Worm (Caenorhabditis elegans) whole organism, L1 larva: ENCODE data around the gene amdh-1.
A peak's percentile ranks its signal among the peaks of the same experiment; 100 is the strongest.

Experiments used
- C16A3.4 ChIP-seq: fragments of 150-350 bp; optimal IDR thresholded peaks from 2 replicates; lab custom pipeline; 2014; ENCODE audit warnings: missing biosample characterization, missing genetic modification characterization
- F16B12.6 ChIP-seq: fragments of 150-350 bp; optimal IDR thresholded peaks from 2 replicates; lab custom pipeline; 2014; ENCODE audit warnings: missing biosample characterization, missing genetic modification characterization
- aly-2 ChIP-seq: fragments of 150-350 bp; optimal IDR thresholded peaks from 2 replicates; lab custom pipeline; 2014; ENCODE audit warnings: missing biosample characterization, missing genetic modification characterization
- blmp-1 ChIP-seq: fragments of 150-350 bp; optimal IDR thresholded peaks from 2 replicates; lab custom pipeline; 2014; ENCODE audit warnings: missing biosample characterization, missing genetic modification characterization
- ceh-63 ChIP-seq: fragments of 200-800 bp; sonication (Bioruptor generic); optimal IDR thresholded peaks from 2 replicates; lab custom pipeline; 2018; ENCODE audit warnings: mild to moderate bottlenecking, missing genetic modification characterization, missing compliant biosample characterization
- dpl-1 ChIP-seq, 3 experiments: fragments of 150-350 bp in 2 of 3; sonication (generic microtip) in 1 of 3; optimal IDR thresholded peaks; 2 replicates each; lab custom pipeline; 2014 to 2017; ENCODE audit warnings: missing biosample characterization in 3 of 3, missing genetic modification characterization in 3 of 3, missing genetic modification reagents in 3 of 3
- efl-1 ChIP-seq, 4 experiments: fragments of 150-350 bp; optimal IDR thresholded peaks in 3 of 4; peaks in 1 of 4; 1 replicate in 1 of 4; 2 replicates in 3 of 4; lab custom pipeline; 2014; ENCODE audit warnings: missing biosample characterization in 2 of 4, missing genetic modification characterization in 2 of 4, missing genetic modification reagents in 2 of 4
- efl-3 ChIP-seq: fragments of 200-800 bp; sonication (Bioruptor generic); optimal IDR thresholded peaks from 2 replicates; lab custom pipeline; 2018; ENCODE audit warnings: mild to moderate bottlenecking, missing genetic modification characterization, missing compliant biosample characterization
- elt-2 ChIP-seq: sonication (generic microtip); optimal IDR thresholded peaks from 2 replicates; lab custom pipeline; 2016; ENCODE audit warnings: missing genetic modification characterization, mild to moderate bottlenecking, inconsistent platforms, missing compliant biosample characterization, missing genetic modification reagents
- elt-3 ChIP-seq, 6 experiments: fragments of 150-350 bp in 1 of 6; sonication (generic microtip); optimal IDR thresholded peaks; 2 replicates each; lab custom pipeline; 2017 to 2018; ENCODE audit warnings: missing biosample characterization in 6 of 6, missing genetic modification characterization in 6 of 6, inconsistent platforms in 1 of 6
- fkh-10 ChIP-seq: sonication (generic microtip); optimal IDR thresholded peaks from 2 replicates; lab custom pipeline; 2017; ENCODE audit warnings: missing biosample characterization, missing genetic modification reagents, missing genetic modification characterization
- fos-1 ChIP-seq: fragments of 150-350 bp; optimal IDR thresholded peaks from 2 replicates; lab custom pipeline; 2014; ENCODE audit warnings: missing biosample characterization, missing genetic modification characterization
- jun-1 ChIP-seq: fragments of 150-350 bp; optimal IDR thresholded peaks from 2 replicates; lab custom pipeline; 2014; ENCODE audit warnings: missing biosample characterization, missing genetic modification reagents, missing genetic modification characterization
- lin-13 ChIP-seq: fragments of 150-350 bp; optimal IDR thresholded peaks from 2 replicates; lab custom pipeline; 2014; ENCODE audit warnings: missing biosample characterization, missing genetic modification reagents, missing genetic modification characterization
- lin-14 ChIP-seq: fragments of 200-800 bp; sonication (Bioruptor generic); optimal IDR thresholded peaks from 2 replicates; lab custom pipeline; 2018; ENCODE audit warnings: mild to moderate bottlenecking, missing genetic modification characterization, moderate library complexity, missing compliant biosample characterization
- lin-35 ChIP-seq, 2 experiments: fragments of 150-350 bp; optimal IDR thresholded peaks; 2 replicates each; lab custom pipeline; 2014; ENCODE audit warnings: missing biosample characterization in 2 of 2, missing genetic modification characterization in 2 of 2, missing genetic modification reagents in 2 of 2
- lin-39 ChIP-seq: fragments of 150-350 bp; optimal IDR thresholded peaks from 2 replicates; lab custom pipeline; 2014; ENCODE audit warnings: missing biosample characterization, missing genetic modification reagents, missing genetic modification characterization
- lsy-2 ChIP-seq, 2 experiments: fragments of 150-350 bp; optimal IDR thresholded peaks; 2 replicates each; lab custom pipeline; 2014; ENCODE audit warnings: missing biosample characterization in 2 of 2, missing genetic modification characterization in 2 of 2
- mep-1 ChIP-seq: fragments of 150-350 bp; optimal IDR thresholded peaks from 2 replicates; lab custom pipeline; 2014; ENCODE audit warnings: missing biosample characterization, missing genetic modification characterization
- nhr-19 ChIP-seq: fragments of 200-800 bp; sonication (Bioruptor generic); conservative IDR thresholded peaks from 2 replicates; pipeline ENCODE4 v1.3.6; 2022; ENCODE audit warnings: missing genetic modification characterization, missing compliant biosample characterization
- nhr-20 ChIP-seq: sonication (generic microtip); optimal IDR thresholded peaks from 2 replicates; lab custom pipeline; 2016; ENCODE audit warnings: mild to moderate bottlenecking, missing genetic modification characterization, missing compliant biosample characterization
- nhr-237 ChIP-seq: fragments of 150-350 bp; optimal IDR thresholded peaks from 2 replicates; lab custom pipeline; 2014; ENCODE audit warnings: missing biosample characterization, missing genetic modification characterization
- nhr-28 ChIP-seq: fragments of 150-350 bp; optimal IDR thresholded peaks from 2 replicates; lab custom pipeline; 2014; ENCODE audit warnings: missing biosample characterization, missing genetic modification characterization
- nhr-47 ChIP-seq: sonication (generic microtip); optimal IDR thresholded peaks from 2 replicates; lab custom pipeline; 2016; ENCODE audit warnings: mild to moderate bottlenecking, missing genetic modification characterization, moderate library complexity, missing compliant biosample characterization
- nhr-71 ChIP-seq: sonication (generic microtip); optimal IDR thresholded peaks from 2 replicates; lab custom pipeline; 2016; ENCODE audit warnings: mild to moderate bottlenecking, missing genetic modification characterization, moderate library complexity, missing compliant biosample characterization
- nhr-84 ChIP-seq: sonication (generic microtip); optimal IDR thresholded peaks from 2 replicates; lab custom pipeline; 2017; ENCODE audit warnings: missing biosample characterization, missing genetic modification characterization
- pax-3 ChIP-seq: fragments of 200-800 bp; sonication (Bioruptor generic); optimal IDR thresholded peaks from 2 replicates; lab custom pipeline; 2018; ENCODE audit warnings: mild to moderate bottlenecking, missing genetic modification characterization, moderate library complexity, missing compliant biosample characterization
- pqm-1 ChIP-seq: sonication (generic microtip); optimal IDR thresholded peaks from 3 replicates; lab custom pipeline; 2017; ENCODE audit warnings: missing biosample characterization, missing genetic modification characterization
- rnt-1 ChIP-seq: sonication (generic microtip); optimal IDR thresholded peaks from 2 replicates; lab custom pipeline; 2016; ENCODE audit warnings: mild to moderate bottlenecking, missing genetic modification characterization, moderate library complexity, missing compliant biosample characterization
- snu-23 ChIP-seq: sonication (generic microtip); optimal IDR thresholded peaks from 2 replicates; lab custom pipeline; 2016; ENCODE audit warnings: missing genetic modification characterization, missing compliant biosample characterization
- sox-4 ChIP-seq: sonication (generic microtip); optimal IDR thresholded peaks from 2 replicates; lab custom pipeline; 2016; ENCODE audit warnings: missing genetic modification characterization, missing compliant biosample characterization
- tlp-1 ChIP-seq: fragments of 150-350 bp; optimal IDR thresholded peaks from 2 replicates; lab custom pipeline; 2014; ENCODE audit warnings: missing biosample characterization, missing genetic modification characterization
- unc-30 ChIP-seq: sonication (generic microtip); optimal IDR thresholded peaks from 2 replicates; lab custom pipeline; 2017; ENCODE audit warnings: missing biosample characterization, missing genetic modification characterization
- unc-62 ChIP-seq: fragments of 150-350 bp; optimal IDR thresholded peaks from 2 replicates; lab custom pipeline; 2014; ENCODE audit warnings: missing biosample characterization, missing genetic modification reagents, missing genetic modification characterization
- xbp-1 ChIP-seq: sonication (generic microtip); optimal IDR thresholded peaks from 2 replicates; lab custom pipeline; 2016; ENCODE audit warnings: missing genetic modification characterization, missing compliant biosample characterization
- zip-4 ChIP-seq: fragments of 200-800 bp; sonication (Bioruptor generic); optimal IDR thresholded peaks from 2 replicates; lab custom pipeline; 2018; ENCODE audit warnings: mild to moderate bottlenecking, missing genetic modification characterization, moderate library complexity, missing compliant biosample characterization
- ztf-11 ChIP-seq, 2 experiments: sonication (generic microtip); optimal IDR thresholded peaks; 2 replicates each; lab custom pipeline; 2016 to 2017; ENCODE audit warnings: missing genetic modification characterization in 2 of 2, missing biosample characterization in 1 of 2, missing compliant biosample characterization in 1 of 2
- ztf-4 ChIP-seq: fragments of 150-350 bp; optimal IDR thresholded peaks from 2 replicates; lab custom pipeline; 2014; ENCODE audit warnings: missing biosample characterization, missing genetic modification characterization

amdh-1 gene

DNA sequence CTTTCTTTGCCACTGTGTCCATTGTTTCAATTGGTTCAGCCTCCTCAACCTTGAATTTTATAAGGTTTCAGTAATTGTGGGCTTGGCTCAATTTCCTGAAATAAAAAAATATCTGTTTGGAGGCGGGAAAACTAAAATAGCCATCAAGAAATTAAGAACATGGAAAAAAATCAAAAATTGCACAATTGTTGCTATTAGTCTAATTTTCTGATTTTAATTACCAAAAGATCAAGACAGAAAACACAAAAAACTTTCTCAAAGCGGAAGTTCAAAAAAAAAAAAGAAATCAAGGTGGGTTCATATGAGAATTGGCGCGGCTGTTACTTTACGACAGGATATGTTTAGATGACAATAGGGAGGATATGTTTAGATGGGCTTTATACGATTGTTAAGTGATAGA, 20.7 kb upstream of the amdh-1 start, which contains the start of gene esyt-2:
Gene esyt-2 (minus strand): TSS at position 101 of the 400 bp plus-strand sequence.
- TF ChIP-seq ztf-4 (tag; lab: Kevin White, UChicago) = no peak
- TF ChIP-seq nhr-71 (tag; lab: Kevin White, UChicago) = peak; percentile 54
- TF ChIP-seq xbp-1 (tag; lab: Kevin White, UChicago) = no peak
- no peak for TF ChIP-seq nhr-84 (tag; lab: Kevin White, UChicago)
- TF ChIP-seq blmp-1 (tag; lab: Kevin White, UChicago) = no peak
- no peak for TF ChIP-seq fkh-10 (GFP tag; lab: Kevin White, UChicago)
- peak; percentile 5 for TF ChIP-seq lin-14
- peak; percentile 6 for TF ChIP-seq rnt-1
- no peak for TF ChIP-seq unc-30 (tag; lab: Kevin White, UChicago)
- no peak for TF ChIP-seq aly-2 (tag; lab: Kevin White, UChicago)

DNA sequence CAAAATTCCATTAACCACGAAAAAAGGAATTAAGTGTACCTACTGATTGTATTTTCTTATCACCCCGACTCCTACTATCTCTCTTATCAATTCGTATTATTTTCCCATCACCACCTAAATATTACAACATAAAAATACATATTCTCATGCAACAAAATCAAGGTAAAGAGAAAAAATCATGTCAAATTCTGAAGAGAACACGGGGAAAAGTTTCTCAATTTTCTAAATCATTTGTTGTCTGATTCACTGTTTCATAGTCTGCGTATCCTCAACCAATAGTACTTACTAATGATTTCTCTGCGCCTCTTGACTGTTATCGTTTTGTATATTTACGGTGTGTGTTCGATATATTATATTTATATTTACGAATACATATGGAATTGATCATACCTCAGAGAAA, 19.7 kb upstream of the amdh-1 start:
- TF ChIP-seq elt-2 (tag; lab: Kevin White, UChicago) = peak; percentile 69
- TF ChIP-seq nhr-28 (tag; lab: Kevin White, UChicago) = no peak
- no peak for TF ChIP-seq efl-3 (GFP tag; lab: Kevin White, UChicago)
- peak; percentile 1 for TF ChIP-seq jun-1 (tag; lab: Kevin White, UChicago)
- no peak for TF ChIP-seq lsy-2 (tag; optimal IDR thresholded peaks at IDR 0.05; lab: Kevin White, UChicago)
- no peak for TF ChIP-seq nhr-19 (GFP tag; lab: Robert Waterston, UW)
- peak in 1 of 2 experiments; percentile 4 for TF ChIP-seq efl-1 (optimal IDR thresholded peaks at IDR 0.05; lab: Kevin White, UChicago)
- peak in 1 of 2 experiments; percentile 83 for TF ChIP-seq efl-1 (GFP tag; optimal IDR thresholded peaks at IDR 0.05 in 1 of 2; lab: Kevin White, UChicago)
- no peak for TF ChIP-seq ceh-63
- TF ChIP-seq blmp-1 (tag; lab: Kevin White, UChicago) = peak; percentile 39
- no peak for TF ChIP-seq unc-62
- TF ChIP-seq lin-35 (GFP tag; optimal IDR thresholded peaks at IDR 0.05; lab: Kevin White, UChicago) = peak in 1 of 2 experiments; percentile 47
- TF ChIP-seq nhr-20 (tag; lab: Kevin White, UChicago) = peak; percentile 20
- TF ChIP-seq mep-1 (tag; lab: Kevin White, UChicago) = peak; percentile 23
- TF ChIP-seq ztf-11 (tag; optimal IDR thresholded peaks at IDR 0.05; lab: Kevin White, UChicago) = no peak
- TF ChIP-seq pax-3 = no peak
- TF ChIP-seq elt-3 (tag; optimal IDR thresholded peaks at IDR 0.05; lab: Kevin White, UChicago) = peak in 2 of 6 experiments; percentile 58 to 76
- TF ChIP-seq tlp-1 (tag; lab: Kevin White, UChicago) = peak; percentile 5
- peak; percentile 1 for TF ChIP-seq C16A3.4

DNA sequence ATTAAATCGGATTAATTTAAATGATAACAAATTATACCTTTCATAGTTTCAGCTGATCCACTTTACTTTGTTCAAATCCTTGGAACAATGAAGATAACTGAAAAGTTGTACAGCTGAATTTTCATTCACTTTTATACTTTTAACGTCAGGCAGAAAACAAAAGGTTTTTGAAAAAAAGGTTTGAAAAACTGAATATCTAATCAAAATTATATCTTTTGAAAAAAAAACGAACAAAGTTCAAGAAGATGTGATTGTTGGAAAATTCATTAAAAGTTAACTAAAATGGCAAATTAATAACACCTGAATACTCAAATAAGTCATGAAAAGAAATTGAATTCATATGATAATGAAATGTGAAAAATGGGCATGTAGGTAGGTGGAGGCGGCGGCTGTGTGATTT, 15.0 kb upstream of the amdh-1 start, which contains the start of gene T12A2.21:
Gene T12A2.21 (minus strand): TSS at position 101 of the 400 bp plus-strand sequence.
- TF ChIP-seq snu-23 (GFP tag; lab: Kevin White, UChicago) = no peak
- TF ChIP-seq sox-4 = no peak
- TF ChIP-seq nhr-47 (tag; lab: Kevin White, UChicago) = no peak
- no peak for TF ChIP-seq lin-39 (tag; lab: Kevin White, UChicago)
- no peak for TF ChIP-seq nhr-237 (tag; lab: Kevin White, UChicago)
- TF ChIP-seq mep-1 (tag; lab: Kevin White, UChicago) = no peak
- no peak for TF ChIP-seq fos-1
- TF ChIP-seq, all 84 proteins: peak for 0

DNA sequence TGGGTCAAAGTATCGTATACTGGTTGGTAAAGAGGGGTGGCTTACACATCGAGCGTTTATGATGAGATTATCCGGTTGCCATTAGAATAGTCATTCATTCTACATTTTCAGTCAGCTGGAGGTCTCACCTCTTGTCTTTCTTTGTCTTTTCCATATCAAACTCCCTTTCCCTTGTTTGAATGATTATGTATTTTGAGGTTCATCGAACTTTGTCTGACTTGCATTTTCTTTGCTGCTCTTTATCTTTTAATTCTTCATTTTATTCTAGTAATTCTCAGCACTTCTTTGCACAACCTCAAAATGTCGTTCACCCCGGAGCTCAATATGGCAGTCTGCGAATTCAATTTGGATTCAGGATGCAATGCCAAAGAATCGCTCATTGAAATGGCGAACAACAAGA, 11.1 kb upstream of the amdh-1 start, which contains the start of gene T12A2.3:
Gene T12A2.3 (plus strand): TSS at position 301 of the 400 bp plus-strand sequence.
- TF ChIP-seq zip-4 (no peak), lin-13 (GFP tag; lab: Kevin White, UChicago) (no peak), dpl-1 (GFP tag; optimal IDR thresholded peaks at IDR 0.05; lab: Kevin White, UChicago) (no peak), nhr-71 (tag; lab: Kevin White, UChicago) (no peak), efl-3 (GFP tag; lab: Kevin White, UChicago) (no peak), pqm-1 (tag; lab: Kevin White, UChicago) (no peak), F16B12.6 (tag; lab: Kevin White, UChicago) (no peak)
